Fruit fly (Drosophila melanogaster): ENCODE measurements around the gene onecut.

onecut gene

DNA sequence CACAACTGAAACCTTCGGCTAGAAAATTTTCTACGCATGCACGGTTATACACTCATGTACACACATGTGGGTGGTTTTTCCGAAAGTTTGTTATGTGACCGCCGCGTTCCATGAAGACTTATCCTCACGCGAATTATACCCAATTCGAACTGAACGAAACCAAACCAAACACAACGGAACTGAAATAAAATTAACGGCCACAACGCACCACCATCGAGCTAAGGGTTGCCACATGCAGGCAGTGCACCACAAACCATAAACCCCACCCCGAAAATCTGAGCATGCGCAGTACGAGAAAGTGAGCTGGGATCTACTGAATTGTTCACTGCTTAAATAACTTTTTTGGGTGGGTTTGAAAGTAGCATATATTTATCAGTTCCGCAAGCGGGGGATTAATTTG is at the start of gene onecut:
TSS of gene onecut (minus strand) at position 152 of the 400 bp plus-strand sequence.
- TF ChIP-seq CG10669 (GFP tag; optimal IDR thresholded peaks at IDR 0.05) = no peak

DNA sequence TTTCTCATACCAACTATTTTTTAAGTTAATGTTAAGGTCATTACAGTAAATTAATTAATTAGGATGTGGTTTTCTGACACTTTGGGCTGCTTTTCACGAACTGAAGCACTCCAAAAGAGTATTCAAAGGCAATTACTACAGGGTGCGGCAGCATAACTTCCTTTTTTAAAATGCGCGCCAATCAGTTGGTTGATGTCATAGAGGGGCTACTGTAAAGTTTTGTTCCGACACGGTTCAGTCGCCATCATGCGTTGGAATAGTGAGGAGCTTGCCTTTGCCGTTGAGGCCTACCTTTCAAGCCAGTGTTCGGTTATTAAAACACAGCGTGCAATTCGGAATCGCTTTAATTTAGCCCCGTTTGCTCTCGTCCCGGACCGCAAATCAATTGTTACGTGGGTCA is 39.9 kb upstream of the onecut start:
- TF ChIP-seq CG11294 (GFP tag; IDR thresholded peaks at IDR 0.05) (no peak), cyc (GFP tag; optimal IDR thresholded peaks at IDR 0.05) (no peak), CG8319 (GFP tag; optimal IDR thresholded peaks at IDR 0.05) (no peak), Hr4 (GFP tag; optimal IDR thresholded peaks at IDR 0.05) (no peak), CG34406 (GFP tag; optimal IDR thresholded peaks at IDR 0.05) (no peak), Eip93F (GFP tag; optimal IDR thresholded peaks at IDR 0.05) (no peak), CG15336 (GFP tag; IDR thresholded peaks at IDR 0.05) (no peak), lz (GFP tag; optimal IDR thresholded peaks at IDR 0.05) (no peak), Sox15 (GFP tag; optimal IDR thresholded peaks at IDR 0.05) (no peak), CG10669 (GFP tag; optimal IDR thresholded peaks at IDR 0.05) (no peak), CG6808 (GFP tag; optimal IDR thresholded peaks at IDR 0.05) (no peak), CG6276 (GFP tag; optimal IDR thresholded peaks at IDR 0.05) (no peak), topi (GFP tag; optimal IDR thresholded peaks at IDR 0.05) (no peak), Blimp-1 (GFP tag; optimal IDR thresholded peaks at IDR 0.05) (no peak), CG31627 (GFP tag; optimal IDR thresholded peaks at IDR 0.05) (no peak)

DNA sequence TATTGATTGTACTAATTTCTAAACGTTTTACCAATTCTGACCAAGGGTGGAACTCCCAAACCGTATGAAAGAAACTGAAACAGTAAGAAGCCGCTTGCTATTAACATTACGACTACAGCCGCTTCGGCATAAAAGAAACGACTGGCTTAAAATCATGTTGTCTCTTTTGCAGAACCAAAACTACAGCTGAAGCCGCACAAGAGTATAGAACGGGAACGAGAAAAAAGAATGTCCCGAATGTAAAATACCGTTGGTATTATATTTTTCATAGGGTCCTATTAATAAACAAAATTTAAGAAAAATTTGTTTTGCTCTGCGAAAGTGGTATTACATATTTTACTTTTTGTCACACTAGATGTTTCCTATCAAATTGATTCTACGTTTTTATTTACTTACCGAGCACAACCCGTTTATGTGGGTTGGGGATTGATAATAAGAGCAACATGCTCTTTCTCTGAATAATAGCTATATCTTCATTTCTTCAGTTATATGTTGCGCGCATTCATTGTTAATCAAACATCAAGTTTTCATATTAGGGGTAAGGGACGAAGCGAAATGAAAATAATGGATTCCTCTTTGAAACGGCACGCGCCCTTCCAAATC is 39.1 kb upstream of the onecut start, which contains the start of gene Ekar:
TSS of gene Ekar (minus strand) at position 143 of the 603 bp plus-strand sequence.
- TF ChIP-seq Eip75B (GFP tag; optimal IDR thresholded peaks at IDR 0.05) (no peak), pdm3 (GFP tag; optimal IDR thresholded peaks at IDR 0.05) (no peak), fd59A (GFP tag; optimal IDR thresholded peaks at IDR 0.05) (no peak), cyc (GFP tag; optimal IDR thresholded peaks at IDR 0.05) (no peak), Hr39 (GFP tag; optimal IDR thresholded peaks at IDR 0.05) (no peak), Lpt (GFP tag; optimal IDR thresholded peaks at IDR 0.05) (no peak), CG3919 (GFP tag; optimal IDR thresholded peaks at IDR 0.05) (no peak)

DNA sequence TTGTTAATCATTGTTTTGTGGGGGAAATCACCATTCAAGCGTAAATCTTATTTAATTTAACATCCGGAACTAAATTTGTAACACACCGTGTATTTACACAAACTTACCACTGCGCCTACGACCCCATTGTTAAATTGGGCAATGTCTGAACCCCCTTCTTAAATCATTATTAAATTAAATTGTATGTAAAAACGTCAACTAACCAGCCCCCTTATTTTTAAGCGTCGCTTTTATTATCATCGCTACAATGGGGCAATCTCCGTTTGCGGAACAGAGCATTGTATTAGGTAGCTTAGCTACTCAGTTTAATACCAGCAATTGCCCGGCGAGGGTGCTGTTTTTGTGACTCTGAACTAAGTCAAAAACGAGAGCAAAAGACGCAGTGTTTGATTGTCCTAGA is 21.9 kb upstream of the onecut start, which contains the start of gene Gat:
TSS of gene Gat (plus strand) at position 301 of the 400 bp plus-strand sequence.
- TF ChIP-seq esn (GFP tag; optimal IDR thresholded peaks at IDR 0.05) (no peak), CG7368 (GFP tag; optimal IDR thresholded peaks at IDR 0.05) (no peak), Hr39 (GFP tag; optimal IDR thresholded peaks at IDR 0.05) (no peak), CG6163 (GFP tag; IDR thresholded peaks at IDR 0.05) (no peak), ss (GFP tag; optimal IDR thresholded peaks at IDR 0.05) (no peak), Ets21C (GFP tag; optimal IDR thresholded peaks at IDR 0.05) (no peak), fd59A (GFP tag; optimal IDR thresholded peaks at IDR 0.05) (no peak), CG4318 (GFP tag; optimal IDR thresholded peaks at IDR 0.05) (no peak)

DNA sequence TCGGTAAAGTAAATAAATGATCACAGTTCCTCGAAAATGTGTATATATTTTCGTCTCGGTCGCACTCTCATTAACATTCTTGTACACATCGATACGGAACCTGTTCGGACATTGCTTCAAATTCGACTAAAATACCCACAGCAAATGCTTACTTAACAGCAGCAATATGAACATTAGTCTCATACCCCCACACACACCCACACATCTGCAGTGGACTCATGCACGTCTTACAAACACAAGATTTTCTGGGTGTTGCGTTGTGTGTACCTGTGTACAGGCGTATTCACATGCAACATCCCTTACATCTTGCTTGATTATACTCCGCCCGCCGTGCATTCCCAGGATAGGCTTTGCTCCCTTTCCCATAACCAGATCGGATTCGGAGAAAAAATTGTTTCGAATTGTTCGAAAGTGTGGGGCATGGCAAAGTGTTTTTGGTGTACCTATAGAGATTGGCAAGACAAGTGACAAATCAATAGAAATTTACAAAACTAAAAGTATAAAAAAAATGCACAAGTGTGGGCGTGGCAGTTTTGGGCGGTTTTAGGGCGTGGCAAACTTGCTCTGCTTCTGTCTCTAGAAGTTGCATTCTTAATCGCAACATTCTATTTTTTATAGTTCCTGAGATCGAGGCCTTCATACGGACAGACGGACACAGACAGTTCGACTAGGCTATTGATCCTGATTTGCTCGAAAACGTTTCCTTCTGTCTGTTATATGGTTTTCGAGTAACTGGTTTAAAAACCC is 18.6 kb upstream of the onecut start, which contains the start of gene mav:
TSS of gene mav (minus strand) at position 134 of the 747 bp plus-strand sequence.
- no peak for TF ChIP-seq CG15336 (GFP tag; IDR thresholded peaks at IDR 0.05)
- TF ChIP-seq CG10631 (GFP tag; optimal IDR thresholded peaks at IDR 0.05) = no peak
- TF ChIP-seq vri (GFP tag; optimal IDR thresholded peaks at IDR 0.05) = peak; percentile 16
- peak; percentile 51 for TF ChIP-seq Eip78C (GFP tag)
- TF ChIP-seq dac (GFP tag; optimal IDR thresholded peaks at IDR 0.05) = no peak
- TF ChIP-seq CG8632 (GFP tag; optimal IDR thresholded peaks at IDR 0.05) = no peak
- peak; percentile 51 for TF ChIP-seq CG6808 (GFP tag; optimal IDR thresholded peaks at IDR 0.05)
- TF ChIP-seq Ets21C (GFP tag; optimal IDR thresholded peaks at IDR 0.05) = no peak
- peak; percentile 29 for TF ChIP-seq Sox102F (GFP tag; optimal IDR thresholded peaks at IDR 0.05)
- TF ChIP-seq ss (GFP tag; optimal IDR thresholded peaks at IDR 0.05) = no peak
- peak; percentile 72 for TF ChIP-seq CG6854 (GFP tag; optimal IDR thresholded peaks at IDR 0.05)
- TF ChIP-seq CG31627 (GFP tag; optimal IDR thresholded peaks at IDR 0.05) = no peak
